Fruit fly (Drosophila melanogaster) Kc167 (cell line): Measurements from ENCODE around the gene Jasper.

Experiments
- Sin3A ChIP-seq: fragments of >200 bp; optimal IDR thresholded peaks from 2 replicates; lab custom pipeline; 2018; ENCODE audit warnings: missing external identifiers
- h ChIP-seq: fragments of >200 bp; optimal IDR thresholded peaks from 3 replicates; lab custom pipeline; 2018; ENCODE audit warnings: missing external identifiers
- psq ChIP-seq: fragments of >200 bp; optimal IDR thresholded peaks from 2 replicates; lab custom pipeline; 2017; ENCODE audit warnings: missing external identifiers

dm6 chr3R:30070198-30070597, 17.9 kb downstream of the Jasper start:
- TF ChIP-seq Sin3A (lab: Kevin White, UChicago), result no peak
- no peak for TF ChIP-seq psq (lab: Kevin White, UChicago)
- no peak for TF ChIP-seq h (lab: Kevin White, UChicago)
